Fruit fly (Drosophila melanogaster) whole organism, embryonic: ENCODE data around the gene Rpt5.

Source experiments
- Antp ChIP-seq: fragments of 200-800 bp; sonication (Bioruptor generic); optimal IDR thresholded peaks from 3 replicates; lab custom pipeline; 2016; ENCODE audit warnings: missing biosample characterization, missing genetic modification characterization
- Blimp-1 ChIP-seq: fragments of 200-800 bp; sonication (Bioruptor generic); optimal IDR thresholded peaks from 3 replicates; lab custom pipeline; 2018; ENCODE audit warnings: missing biosample characterization, missing genetic modification characterization, mild to moderate bottlenecking, moderate library complexity, missing genetic modification reagents
- CG10147 ChIP-seq: fragments of 200-800 bp; sonication (Bioruptor generic); optimal IDR thresholded peaks from 2 replicates; lab custom pipeline; 2019; ENCODE audit warnings: missing biosample characterization, mild to moderate bottlenecking, missing genetic modification characterization, moderate library complexity
- CG11696 ChIP-seq: fragments of 200-800 bp; sonication (Bioruptor generic); IDR thresholded peaks from 2 replicates; pipeline ENCODE4 v1.3.6; 2022; ENCODE audit warnings: missing biosample characterization, missing genetic modification characterization
- CG11723 ChIP-seq: fragments of 200-800 bp; sonication (Bioruptor generic); optimal IDR thresholded peaks from 2 replicates; lab custom pipeline; 2017; ENCODE audit warnings: missing biosample characterization, mild to moderate bottlenecking, missing genetic modification characterization
- CG12155 ChIP-seq: fragments of 200-800 bp; sonication (Bioruptor generic); optimal IDR thresholded peaks from 3 replicates; lab custom pipeline; 2016; ENCODE audit warnings: missing biosample characterization, missing genetic modification characterization
- CG1233 ChIP-seq: fragments of 200-800 bp; sonication (Bioruptor generic); optimal IDR thresholded peaks from 4 replicates; lab custom pipeline; 2018; ENCODE audit warnings: missing biosample characterization, mild to moderate bottlenecking, missing genetic modification characterization
- CG12769 ChIP-seq: fragments of 200-800 bp; sonication (Bioruptor generic); optimal IDR thresholded peaks from 2 replicates; lab custom pipeline; 2019; ENCODE audit warnings: missing biosample characterization, mild to moderate bottlenecking, missing genetic modification characterization, moderate library complexity
- CG2199 ChIP-seq: fragments of 200-800 bp; sonication (Bioruptor generic); IDR thresholded peaks from 3 replicates; pipeline ENCODE4 v1.3.6; 2022; ENCODE audit warnings: missing biosample characterization, missing genetic modification characterization
- CG32767 ChIP-seq: fragments of 200-800 bp; sonication (Bioruptor generic); IDR thresholded peaks from 2 replicates; pipeline ENCODE4 v1.3.6; 2022; ENCODE audit warnings: missing biosample characterization, missing genetic modification characterization
- CG4424 ChIP-seq: fragments of 200-800 bp; sonication (Bioruptor generic); optimal IDR thresholded peaks from 3 replicates; lab custom pipeline; 2016; ENCODE audit warnings: missing biosample characterization, missing genetic modification characterization
- CG5180 ChIP-seq: fragments of 200-800 bp; sonication (Bioruptor generic); optimal IDR thresholded peaks from 3 replicates; lab custom pipeline; 2017; ENCODE audit warnings: missing biosample characterization, missing genetic modification characterization, mild to moderate bottlenecking, moderate library complexity, missing genetic modification reagents
- CG6765 ChIP-seq: fragments of 200-800 bp; sonication (Bioruptor generic); optimal IDR thresholded peaks from 3 replicates; lab custom pipeline; 2017; ENCODE audit warnings: missing biosample characterization, mild to moderate bottlenecking, missing genetic modification characterization
- CG7786 ChIP-seq: fragments of 200-800 bp; sonication (Bioruptor generic); optimal IDR thresholded peaks from 2 replicates; lab custom pipeline; 2016; ENCODE audit warnings: missing biosample characterization, missing genetic modification characterization
- CG7839 ChIP-seq: fragments of 200-800 bp; sonication (Bioruptor generic); optimal IDR thresholded peaks from 3 replicates; lab custom pipeline; 2018; ENCODE audit warnings: missing biosample characterization, mild to moderate bottlenecking, missing genetic modification characterization, moderate library complexity
- CG8281 ChIP-seq: fragments of 200-800 bp; sonication (Bioruptor generic); optimal IDR thresholded peaks from 2 replicates; lab custom pipeline; 2018; ENCODE audit warnings: missing biosample characterization, mild to moderate bottlenecking, missing genetic modification characterization, moderate library complexity
- CG8359 ChIP-seq: fragments of 200-800 bp; sonication (Bioruptor generic); optimal IDR thresholded peaks from 2 replicates; lab custom pipeline; 2017; ENCODE audit warnings: missing biosample characterization, mild to moderate bottlenecking, missing genetic modification characterization, borderline replicate concordance
- CG8944 ChIP-seq: fragments of 200-800 bp; sonication (Bioruptor generic); optimal IDR thresholded peaks from 3 replicates; lab custom pipeline; 2016; ENCODE audit warnings: missing biosample characterization, missing genetic modification characterization
- CG9817 ChIP-seq: fragments of 200-800 bp; sonication (Bioruptor generic); optimal IDR thresholded peaks from 2 replicates; lab custom pipeline; 2018; ENCODE audit warnings: missing biosample characterization, mild to moderate bottlenecking, missing genetic modification characterization, moderate library complexity
- CkIIα-i1 ChIP-seq: fragments of 200-800 bp; sonication (Bioruptor generic); IDR thresholded peaks from 2 replicates; pipeline ENCODE4 v1.3.6; 2022; ENCODE audit warnings: missing biosample characterization, missing genetic modification characterization
- D ChIP-seq, 2 experiments: fragments of 200-800 bp in 1 of 2; fragments of >200 bp in 1 of 2; sonication (Bioruptor generic) in 1 of 2; optimal IDR thresholded peaks; 2 replicates in 1 of 2; 3 replicates in 1 of 2; lab custom pipeline; 2017; ENCODE audit warnings: mild to moderate bottlenecking in 1 of 2, missing biosample characterization in 1 of 2, missing genetic modification characterization in 1 of 2, missing genetic modification reagents in 1 of 2
- Dip2 ChIP-seq: fragments of 200-800 bp; sonication (Bioruptor generic); IDR thresholded peaks from 2 replicates; pipeline ENCODE4 v1.3.6; 2022; ENCODE audit warnings: missing biosample characterization, missing genetic modification characterization
- Elba2 ChIP-seq: fragments of 200-800 bp; sonication (Bioruptor generic); optimal IDR thresholded peaks from 3 replicates; lab custom pipeline; 2016; ENCODE audit warnings: missing biosample characterization, missing genetic modification characterization
- HLHmδ ChIP-seq: fragments of 200-800 bp; sonication (Bioruptor generic); optimal IDR thresholded peaks from 2 replicates; lab custom pipeline; 2018; ENCODE audit warnings: missing biosample characterization, mild to moderate bottlenecking, missing genetic modification characterization, moderate library complexity
- Med ChIP-seq: fragments of 200-800 bp; sonication (Bioruptor generic); peaks from one replicate; lab custom pipeline; 2016; ENCODE audit warnings: missing biosample characterization, missing genetic modification characterization, mild to moderate bottlenecking, inconsistent platforms, moderate library complexity
- Pdp1 ChIP-seq, 2 experiments: fragments of 200-800 bp; sonication (Bioruptor generic); optimal IDR thresholded peaks; 3 replicates each; lab custom pipeline; 2016; ENCODE audit warnings: missing biosample characterization in 2 of 2, missing genetic modification characterization in 2 of 2, mild to moderate bottlenecking in 1 of 2, moderate library complexity in 1 of 2
- Ravus ChIP-seq: fragments of 200-800 bp; sonication (Bioruptor generic); IDR thresholded peaks from 2 replicates; pipeline ENCODE4 v1.3.6; 2022; ENCODE audit warnings: missing biosample characterization, missing genetic modification characterization
- ac ChIP-seq: fragments of 200-800 bp; sonication (Bioruptor generic); optimal IDR thresholded peaks from 3 replicates; lab custom pipeline; 2017; ENCODE audit warnings: missing biosample characterization, mild to moderate bottlenecking, missing genetic modification characterization
- ato ChIP-seq: fragments of 200-800 bp; sonication (Bioruptor generic); IDR thresholded peaks from 2 replicates; pipeline ENCODE4 v1.3.6; 2022; ENCODE audit warnings: missing biosample characterization, missing genetic modification characterization; ENCODE audit not compliant: partially characterized antibody
- cad ChIP-seq: fragments of >200 bp; optimal IDR thresholded peaks from 2 replicates; lab custom pipeline; 2017; ENCODE audit warnings: missing biosample characterization, missing genetic modification characterization
- chinmo ChIP-seq: fragments of 200-800 bp; sonication (Bioruptor generic); IDR thresholded peaks from 4 replicates; pipeline ENCODE4 v1.3.6; 2022; ENCODE audit warnings: missing biosample characterization, missing genetic modification characterization; ENCODE audit not compliant: partially characterized antibody
- eve ChIP-seq, 2 experiments: fragments of >200 bp; optimal IDR thresholded peaks; 2 replicates each; lab custom pipeline; 2017; ENCODE audit warnings: missing biosample characterization in 2 of 2, missing genetic modification characterization in 2 of 2
- ewg ChIP-seq: fragments of 200-800 bp; sonication (Bioruptor generic); optimal IDR thresholded peaks from 3 replicates; lab custom pipeline; 2017; ENCODE audit warnings: mild to moderate bottlenecking, missing biosample characterization, missing genetic modification reagents, missing genetic modification characterization
- gce ChIP-seq: fragments of 200-800 bp; sonication (Bioruptor generic); IDR thresholded peaks from 3 replicates; pipeline ENCODE4 v1.3.6; 2022; ENCODE audit warnings: missing biosample characterization, missing genetic modification characterization
- gcm2 ChIP-seq: fragments of 200-800 bp; sonication (Bioruptor generic); optimal IDR thresholded peaks from 2 replicates; lab custom pipeline; 2016; ENCODE audit warnings: missing biosample characterization, missing genetic modification characterization
- grn ChIP-seq: fragments of 200-800 bp; sonication (Bioruptor generic); optimal IDR thresholded peaks from 3 replicates; lab custom pipeline; 2017; ENCODE audit warnings: missing biosample characterization, missing genetic modification characterization
- h ChIP-seq: fragments of >200 bp; optimal IDR thresholded peaks from 2 replicates; lab custom pipeline; 2017
- insv ChIP-seq, 2 experiments: fragments of 200-800 bp; sonication (Bioruptor generic); optimal IDR thresholded peaks; 3 replicates each; lab custom pipeline; 2016 to 2018; ENCODE audit warnings: missing biosample characterization in 2 of 2, missing genetic modification characterization in 2 of 2
- kah ChIP-seq: fragments of 200-800 bp; sonication (Bioruptor generic); optimal IDR thresholded peaks from 2 replicates; lab custom pipeline; 2018; ENCODE audit warnings: missing biosample characterization, mild to moderate bottlenecking, missing genetic modification characterization
- knrl ChIP-seq: fragments of 200-800 bp; sonication (Bioruptor generic); IDR thresholded peaks from 3 replicates; pipeline ENCODE4 v1.3.6; 2022; ENCODE audit warnings: missing biosample characterization, missing genetic modification characterization; ENCODE audit not compliant: partially characterized antibody
- lov ChIP-seq, 2 experiments: fragments of 200-800 bp in 1 of 2; fragments of >200 bp in 1 of 2; sonication (Bioruptor generic) in 1 of 2; IDR thresholded peaks in 1 of 2; optimal IDR thresholded peaks in 1 of 2; 2 replicates in 1 of 2; 3 replicates in 1 of 2; pipeline versions ENCODE4 v1.3.6 to Lab custom; 2017 to 2022; ENCODE audit warnings: missing biosample characterization in 1 of 2, missing genetic modification characterization in 1 of 2
- nom ChIP-seq: fragments of 200-800 bp; sonication (Bioruptor generic); optimal IDR thresholded peaks from 2 replicates; lab custom pipeline; 2017; ENCODE audit warnings: missing biosample characterization, missing genetic modification characterization, mild to moderate bottlenecking, moderate library complexity, missing genetic modification reagents
- prd ChIP-seq, 3 experiments: fragments of >200 bp in 2 of 3; fragments of 200-800 bp in 1 of 3; sonication (Bioruptor generic) in 1 of 3; optimal IDR thresholded peaks in 2 of 3; IDR thresholded peaks in 1 of 3; 2 replicates in 2 of 3; 3 replicates in 1 of 3; pipeline versions ENCODE4 v1.3.6 to Lab custom; 2017 to 2022; ENCODE audit warnings: missing biosample characterization in 1 of 3, missing genetic modification characterization in 1 of 3
- pzg ChIP-seq: fragments of 200-800 bp; sonication (Bioruptor generic); optimal IDR thresholded peaks from 3 replicates; lab custom pipeline; 2018; ENCODE audit warnings: missing biosample characterization, mild to moderate bottlenecking, missing genetic modification characterization, moderate library complexity
- ssp ChIP-seq: fragments of 200-800 bp; sonication (Bioruptor generic); IDR thresholded peaks from 2 replicates; pipeline ENCODE4 v1.3.6; 2022; ENCODE audit warnings: missing biosample characterization, missing genetic modification characterization
- tna ChIP-seq: fragments of 200-800 bp; sonication (Bioruptor generic); IDR thresholded peaks from 2 replicates; pipeline ENCODE4 v1.3.6; 2022; ENCODE audit warnings: missing biosample characterization, missing genetic modification characterization; ENCODE audit not compliant: partially characterized antibody
- ttk ChIP-seq: fragments of 200-800 bp; sonication (Bioruptor generic); IDR thresholded peaks from 2 replicates; pipeline ENCODE4 v2.1.2; 2022; ENCODE audit warnings: missing biosample characterization, missing genetic modification characterization
- unpg ChIP-seq: fragments of 200-800 bp; sonication (Bioruptor generic); optimal IDR thresholded peaks from 3 replicates; lab custom pipeline; 2018; ENCODE audit warnings: missing biosample characterization, mild to moderate bottlenecking, missing genetic modification characterization, moderate library complexity
- vvl ChIP-seq: fragments of 200-800 bp; sonication (Bioruptor generic); IDR thresholded peaks from 2 replicates; pipeline ENCODE4 v1.3.6; 2022; ENCODE audit warnings: missing biosample characterization, missing genetic modification characterization

The Rpt5 gene

DNA sequence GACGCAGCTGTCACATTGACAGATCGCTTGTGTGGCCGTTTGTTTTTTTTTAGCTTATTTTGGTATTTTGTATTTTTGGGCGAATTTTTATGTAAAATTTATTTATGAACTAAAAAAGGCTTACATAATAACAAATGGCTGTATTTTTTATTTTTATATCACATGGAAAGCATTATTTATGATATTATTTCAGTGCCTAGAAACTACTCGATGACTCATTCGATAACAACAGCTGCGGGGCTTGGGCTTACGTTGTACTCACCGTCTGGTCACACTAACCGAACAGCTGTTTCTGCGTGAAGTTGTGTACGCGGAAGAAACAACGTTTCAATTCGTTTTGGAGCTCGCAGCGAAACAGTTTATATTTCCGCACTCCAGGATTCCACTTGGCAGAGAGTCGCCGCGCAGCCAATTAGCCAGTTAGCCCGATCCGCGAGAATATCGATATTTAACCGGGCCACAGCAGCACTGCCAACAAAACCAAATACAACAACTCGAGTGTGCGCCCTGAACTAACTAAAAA, 19.6 kb upstream of the Rpt5 start, which contains the start of the genes Hmgcr and Rpn9 (continued):
- TF ChIP-seq pzg (GFP tag; lab: Kevin White, UChicago) (peak; percentile 90), ato (GFP tag; lab: Robert Waterston, UW) (no peak), CG4424 (GFP tag; lab: Kevin White, UChicago) (no peak), tna (GFP tag; lab: Robert Waterston, UW) (no peak; the same call in 1 of the 2 replicates), HLHmδ (GFP tag; lab: Kevin White, UChicago) (peak; percentile 72), CG11696 (GFP tag; lab: Robert Waterston, UW) (no peak), Antp (GFP tag; lab: Kevin White, UChicago) (no peak), ewg (GFP tag; lab: Kevin White, UChicago) (peak; percentile 70), CG7786 (GFP tag; lab: Kevin White, UChicago) (no peak), ac (GFP tag; lab: Kevin White, UChicago) (no peak), Ravus (no peak), D (optimal IDR thresholded peaks at IDR 0.05; lab: Kevin White, UChicago) (no peak), D (GFP tag; optimal IDR thresholded peaks at IDR 0.05; lab: Kevin White, UChicago) (no peak), CG8281 (tag; lab: Kevin White, UChicago) (no peak), CG5180 (GFP tag; lab: Kevin White, UChicago) (no peak), lov (optimal IDR thresholded peaks at IDR 0.05; lab: Kevin White, UChicago) (no peak), lov (GFP tag; IDR thresholded peaks at IDR 0.05; lab: Robert Waterston, UW) (no peak), vvl (GFP tag; lab: Robert Waterston, UW) (no peak), kah (GFP tag; lab: Kevin White, UChicago) (no peak), gcm2 (GFP tag; lab: Kevin White, UChicago) (no peak), nom (GFP tag; lab: Kevin White, UChicago) (peak; percentile 49), CG32767 (no peak), cad (GFP tag; lab: Kevin White, UChicago) (no peak), CG9817 (tag; lab: Kevin White, UChicago) (no peak), CG12155 (GFP tag; lab: Kevin White, UChicago) (no peak), CG10147 (GFP tag; lab: Kevin White, UChicago) (no peak), ssp (GFP tag; lab: Robert Waterston, UW) (no peak), grn (GFP tag; lab: Kevin White, UChicago) (no peak), eve (GFP tag; optimal IDR thresholded peaks at IDR 0.05; lab: Kevin White, UChicago) (peak in 1 of 2 experiments; percentile 11), CG8944 (GFP tag; lab: Kevin White, UChicago) (no peak), ttk (GFP tag; lab: Robert Waterston, UW) (no peak), chinmo (no peak), Dip2 (GFP tag; lab: Robert Waterston, UW) (no peak), CG1233 (GFP tag; lab: Kevin White, UChicago) (no peak), CG6765 (GFP tag; lab: Kevin White, UChicago) (peak; percentile 15), unpg (peak; percentile 21)
- TF ChIP-seq, all 482 proteins: peak for 144

- TF ChIP-seq CG12769 (peak; percentile 24), CG11723 (GFP tag; lab: Kevin White, UChicago) (no peak), Elba2 (GFP tag; lab: Kevin White, UChicago) (peak; percentile 51), insv (GFP tag; optimal IDR thresholded peaks at IDR 0.05; lab: Kevin White, UChicago) (peak in 1 of 2 experiments; percentile 54), Blimp-1 (GFP tag; lab: Kevin White, UChicago) (peak; percentile 68), CG7839 (tag; lab: Kevin White, UChicago) (no peak), CG2199 (GFP tag; lab: Robert Waterston, UW) (0 out of 3 replicates have a peak, but pooled peaks have one; percentile 22), Med (GFP tag; lab: Kevin White, UChicago) (peak; percentile 18), CkIIα-i1 (no peak), h (lab: Kevin White, UChicago) (no peak), CG8359 (GFP tag; lab: Kevin White, UChicago) (peak; percentile 16), prd (optimal IDR thresholded peaks at IDR 0.05; lab: Kevin White, UChicago) (no peak), prd (GFP tag; IDR thresholded peaks at IDR 0.05; lab: Robert Waterston, UW) (no peak), Pdp1 (GFP tag; optimal IDR thresholded peaks at IDR 0.05; lab: Kevin White, UChicago) (peak in 1 of 2 experiments; percentile 91), gce (GFP tag; lab: Robert Waterston, UW) (peak; percentile 32; the same call in 1 of the 3 replicates), knrl (GFP tag; lab: Robert Waterston, UW) (no peak)
Observed at dm6 chr3R:23733771-23734170, 18.9 kb upstream of the Rpt5 start.
